Fruit fly (Drosophila melanogaster): ENCODE data around the gene CG17026.
A peak's percentile ranks its signal among the peaks of the same experiment; 100 is the strongest.

The CG17026 gene

DNA sequence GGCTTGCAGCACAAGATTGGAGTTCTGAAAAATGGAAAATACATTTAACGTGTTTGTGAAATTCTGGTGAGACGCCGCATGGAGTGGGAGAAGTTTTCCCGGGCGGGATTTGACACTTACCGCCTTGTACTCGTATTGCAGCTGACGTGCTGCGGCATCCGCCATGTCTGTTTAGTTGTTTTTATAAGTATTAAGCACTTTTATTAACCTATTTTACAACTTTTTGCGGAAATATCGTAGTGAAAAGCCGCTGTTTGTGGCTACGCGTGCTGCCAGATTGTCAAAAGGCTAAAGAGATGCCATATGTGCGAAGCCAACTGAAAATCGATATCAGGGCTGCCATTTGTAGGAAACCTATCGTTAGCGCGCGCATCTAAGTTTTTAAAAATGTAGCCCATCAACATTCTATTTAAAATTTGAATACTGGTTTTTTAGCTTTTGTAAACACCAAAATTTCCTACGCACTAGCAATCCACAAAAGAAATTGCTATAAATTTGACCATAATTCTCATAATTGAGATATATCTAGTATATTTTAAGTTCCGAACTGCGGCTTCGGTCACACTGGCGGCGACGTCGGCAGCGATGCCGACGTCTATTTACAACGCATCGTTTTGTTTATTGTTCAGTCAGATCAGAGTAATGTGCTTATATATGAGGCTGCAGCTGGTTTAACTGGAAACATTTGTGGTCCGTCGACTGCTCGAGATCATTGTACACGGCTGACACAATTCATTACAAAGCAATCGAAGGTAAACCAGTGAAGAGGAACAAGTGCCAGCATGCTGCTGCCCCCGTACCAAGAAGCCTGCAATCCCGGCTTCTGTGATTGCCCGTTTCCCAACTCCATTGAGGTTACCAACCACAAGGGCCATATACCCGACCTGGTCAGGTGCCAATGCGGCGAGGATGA, 7.3 kb upstream of the CG17026 start, which contains the start of the genes Brr2 and CG10516 (continued):
- peak; percentile 35 for TF ChIP-seq Mad (GFP tag; optimal IDR thresholded peaks at IDR 0.05)
- no peak for TF ChIP-seq fd3F (GFP tag; optimal IDR thresholded peaks at IDR 0.05)
- TF ChIP-seq hkb (optimal IDR thresholded peaks at IDR 0.05) = peak; percentile 70
- peak; percentile 49; the same call in 1 of the 2 replicates for TF ChIP-seq hkb (GFP tag; IDR thresholded peaks at IDR 0.05)
- peak; percentile 11 for TF ChIP-seq HHEX (GFP tag; optimal IDR thresholded peaks at IDR 0.05)
- TF ChIP-seq Bteb2 (GFP tag; optimal IDR thresholded peaks at IDR 0.05) = peak; percentile 50
- TF ChIP-seq Scr (GFP tag; IDR thresholded peaks at IDR 0.05; ENCODE audit: partially characterized antibody) = peak; percentile 34
- peak; percentile 86 for TF ChIP-seq Med (GFP tag)
- no peak for TF ChIP-seq CG1602 (GFP tag; optimal IDR thresholded peaks at IDR 0.05)
- TF ChIP-seq CG15514 (GFP tag; optimal IDR thresholded peaks at IDR 0.05) = peak; percentile 70
- TF ChIP-seq Sin3A (optimal IDR thresholded peaks at IDR 0.05) = peak; percentile 99
- no peak for TF ChIP-seq dati (GFP tag; IDR thresholded peaks at IDR 0.05)
- peak; percentile 29 for TF ChIP-seq CG15696 (tag; optimal IDR thresholded peaks at IDR 0.05)
- peak; percentile 19 for TF ChIP-seq twi (tag; optimal IDR thresholded peaks at IDR 0.05)
- TF ChIP-seq BEAF-32 (GFP tag; optimal IDR thresholded peaks at IDR 0.05) = peak; percentile 68
- peak; percentile 81 for TF ChIP-seq CG17186 (GFP tag; optimal IDR thresholded peaks at IDR 0.05)
- TF ChIP-seq CG12942 (GFP tag; optimal IDR thresholded peaks at IDR 0.05) = no peak
- TF ChIP-seq CG11723 (GFP tag; optimal IDR thresholded peaks at IDR 0.05) = no peak
- no peak for TF ChIP-seq Atf-2 (GFP tag; optimal IDR thresholded peaks at IDR 0.05)
- no peak for TF ChIP-seq wor (GFP tag; IDR thresholded peaks at IDR 0.05)
- TF ChIP-seq Hr3 (GFP tag; optimal IDR thresholded peaks at IDR 0.05) = peak; percentile 37
- TF ChIP-seq CG10959 (GFP tag; IDR thresholded peaks at IDR 0.05) = no peak
- peak; percentile 59 for TF ChIP-seq onecut (GFP tag; IDR thresholded peaks at IDR 0.05)
- TF ChIP-seq Bgb (GFP tag; IDR thresholded peaks at IDR 0.05; ENCODE audit: partially characterized antibody) = 0 out of 2 replicates have a peak, but pooled peaks have one; percentile 5
- TF ChIP-seq Oli (tag; optimal IDR thresholded peaks at IDR 0.05) = no peak
- TF ChIP-seq E2f2 (GFP tag; IDR thresholded peaks at IDR 0.05) = peak; percentile 94
- TF ChIP-seq zfh1 (GFP tag; IDR thresholded peaks at IDR 0.05) = no peak
- peak; percentile 43 for TF ChIP-seq jumu (GFP tag; optimal IDR thresholded peaks at IDR 0.05)
- 0 out of 2 replicates have a peak, but pooled peaks have one; percentile 5 for TF ChIP-seq CG1024 (GFP tag; IDR thresholded peaks at IDR 0.05)
- TF ChIP-seq zen2 (GFP tag; IDR thresholded peaks at IDR 0.05; ENCODE audit: partially characterized antibody) = no peak
- peak; percentile 58 for TF ChIP-seq CG12391 (tag; optimal IDR thresholded peaks at IDR 0.05)
- TF ChIP-seq CG33213 (GFP tag; optimal IDR thresholded peaks at IDR 0.05) = peak; percentile 43
- peak in 1 of 2 experiments; percentile 10 for TF ChIP-seq tll (GFP tag; optimal IDR thresholded peaks at IDR 0.05)
- peak; percentile 79 for TF ChIP-seq Dref (GFP tag; IDR thresholded peaks at IDR 0.05)
- TF ChIP-seq sna (GFP tag; IDR thresholded peaks at IDR 0.05; ENCODE audit: partially characterized antibody) = 0 out of 2 replicates have a peak, but pooled peaks have one; percentile 32
- peak; percentile 80 for TF ChIP-seq CG4617 (GFP tag; optimal IDR thresholded peaks at IDR 0.05; ENCODE audit: borderline replicate concordance)
- peak; percentile 85 for TF ChIP-seq kay (GFP tag; optimal IDR thresholded peaks at IDR 0.05)
- peak; percentile 30 for TF ChIP-seq CG7928 (GFP tag; optimal IDR thresholded peaks at IDR 0.05)
- peak; percentile 86 for TF ChIP-seq Dp (GFP tag; optimal IDR thresholded peaks at IDR 0.05)
- peak; percentile 50 for TF ChIP-seq HmgZ (tag; optimal IDR thresholded peaks at IDR 0.05)
- TF ChIP-seq CG10267 (tag; optimal IDR thresholded peaks at IDR 0.05) = peak; percentile 70
- peak; percentile 21 for TF ChIP-seq dm (GFP tag; optimal IDR thresholded peaks at IDR 0.05)
- TF ChIP-seq CG9797 (GFP tag; optimal IDR thresholded peaks at IDR 0.05) = peak; percentile 94
- TF ChIP-seq Antp (GFP tag; optimal IDR thresholded peaks at IDR 0.05) = peak; percentile 10
- peak; percentile 36 for TF ChIP-seq bab2 (GFP tag; optimal IDR thresholded peaks at IDR 0.05)
- peak; percentile 7 for TF ChIP-seq CG7786 (GFP tag; optimal IDR thresholded peaks at IDR 0.05)
- TF ChIP-seq tin (GFP tag; optimal IDR thresholded peaks at IDR 0.05) = peak; percentile 13
- peak; percentile 62 for TF ChIP-seq CG13287 (GFP tag; IDR thresholded peaks at IDR 0.05; ENCODE audit: partially characterized antibody)

Data from whole organism, embryonic.